Worm (Caenorhabditis elegans): ENCODE results near the gene nlp-9.
A peak's percentile ranks its signal among the peaks of the same experiment; 100 is the strongest.

Gene nlp-9

ce11 chrV:4182546-4182945 lies 36.9 kb upstream of the nlp-9 start:
- TF ChIP-seq egl-43 (GFP tag; IDR thresholded peaks at IDR 0.05) = 0 out of 2 replicates have a peak, but pooled peaks have one; percentile 26
- 0 out of 2 replicates have a peak, but pooled peaks have one; percentile 8 for TF ChIP-seq lin-38 (GFP tag; IDR thresholded peaks at IDR 0.05)
- no peak for TF ChIP-seq madf-5 (GFP tag; IDR thresholded peaks at IDR 0.05)
- no peak for TF ChIP-seq lin-39 (tag; optimal IDR thresholded peaks at IDR 0.05)
- peak; percentile 25; the same call in 1 of the 2 replicates for TF ChIP-seq Y48G9A.11 (GFP tag; IDR thresholded peaks at IDR 0.05)
- TF ChIP-seq set-16 (GFP tag; IDR thresholded peaks at IDR 0.05) = peak; percentile 72

ce11 chrV:4185885-4186284 lies 33.6 kb upstream of the nlp-9 start:
- no peak for TF ChIP-seq spr-3 (GFP tag; optimal IDR thresholded peaks at IDR 0.05)
- no peak for TF ChIP-seq daf-16 (GFP tag; optimal IDR thresholded peaks at IDR 0.05)
- TF ChIP-seq daf-16 (tag; optimal IDR thresholded peaks at IDR 0.05) = peak; percentile 54
- TF ChIP-seq nhr-28 (tag; optimal IDR thresholded peaks at IDR 0.05) = peak; percentile 6

ce11 chrV:4186453-4187143 lies 32.8 kb upstream of the nlp-9 start:
- TF ChIP-seq ceh-82 (tag; optimal IDR thresholded peaks at IDR 0.05) (no peak), unc-62 (GFP tag; optimal IDR thresholded peaks at IDR 0.05 in 1 of 2) (no peak), unc-62 (tag; optimal IDR thresholded peaks at IDR 0.05) (no peak), nhr-102 (tag; optimal IDR thresholded peaks at IDR 0.05) (peak; percentile 35), hlh-30 (tag; optimal IDR thresholded peaks at IDR 0.05; ENCODE audit: insufficient read depth) (peak; percentile 68), vab-7 (GFP tag; IDR thresholded peaks at IDR 0.05) (no peak), ceh-28 (tag; optimal IDR thresholded peaks at IDR 0.05) (no peak), nhr-77 (tag; optimal IDR thresholded peaks at IDR 0.05) (no peak), zfp-2 (tag; optimal IDR thresholded peaks at IDR 0.05) (no peak), nhr-6 (tag; optimal IDR thresholded peaks at IDR 0.05) (no peak), attf-4 (tag; optimal IDR thresholded peaks at IDR 0.05) (no peak), nhr-41 (GFP tag; IDR thresholded peaks at IDR 0.05) (no peak), nhr-76 (tag; optimal IDR thresholded peaks at IDR 0.05) (no peak), mxl-3 (GFP tag; optimal IDR thresholded peaks at IDR 0.05) (peak; percentile 97), lin-1 (GFP tag; IDR thresholded peaks at IDR 0.05) (peak; percentile 32; the same call in 1 of the 2 replicates), dpl-1 (GFP tag; optimal IDR thresholded peaks at IDR 0.05) (no peak), pqm-1 (tag; optimal IDR thresholded peaks at IDR 0.05) (no peak), spr-1 (tag; optimal IDR thresholded peaks at IDR 0.05) (no peak), zfp-3 (GFP tag; conservative IDR thresholded peaks at IDR 0.05) (no peak), F37D6.2 (tag; optimal IDR thresholded peaks at IDR 0.05) (no peak), aly-2 (tag; optimal IDR thresholded peaks at IDR 0.05) (no peak), mxl-2 (GFP tag; conservative IDR thresholded peaks at IDR 0.05) (no peak), lir-3 (tag; optimal IDR thresholded peaks at IDR 0.05) (no peak), rbr-2 (tag; optimal IDR thresholded peaks at IDR 0.05) (no peak), ztf-7 (tag; optimal IDR thresholded peaks at IDR 0.05) (no peak), madf-5 (GFP tag; IDR thresholded peaks at IDR 0.05) (no peak), ceh-32 (tag; optimal IDR thresholded peaks at IDR 0.05; ENCODE audit: poor library complexity) (no peak), lin-39 (tag; optimal IDR thresholded peaks at IDR 0.05) (no peak), hmg-1.1 (GFP tag; IDR thresholded peaks at IDR 0.05) (no peak), arid-1 (GFP tag; conservative IDR thresholded peaks at IDR 0.05) (0 out of 2 replicates have a peak, but pooled peaks have one; percentile 33), hif-1 (tag; optimal IDR thresholded peaks at IDR 0.05) (no peak), lsy-2 (tag; optimal IDR thresholded peaks at IDR 0.05) (no peak), sdz-12 (GFP tag; optimal IDR thresholded peaks at IDR 0.05) (no peak), tag-97 (GFP tag; IDR thresholded peaks at IDR 0.05) (no peak), daf-12 (tag; optimal IDR thresholded peaks at IDR 0.05) (no peak), egl-27 (tag; optimal IDR thresholded peaks at IDR 0.05) (no peak), ceh-20 (GFP tag; IDR thresholded peaks at IDR 0.05) (no peak), unc-130 (GFP tag; optimal IDR thresholded peaks at IDR 0.05) (no peak), lin-38 (GFP tag; IDR thresholded peaks at IDR 0.05) (peak; percentile 37; the same call in 1 of the 2 replicates), ama-1 (optimal IDR thresholded peaks at IDR 0.05) (no peak), nhr-11 (tag; optimal IDR thresholded peaks at IDR 0.05) (no peak)
